Fruit fly (Drosophila melanogaster) whole organism, embryonic: ENCODE measurements around the gene CycG.

Experiments used
- B-H2 ChIP-seq: fragments of 200-800 bp; sonication (Bioruptor generic); optimal IDR thresholded peaks from 2 replicates; lab custom pipeline; 2018; ENCODE audit warnings: missing biosample characterization, mild to moderate bottlenecking, missing genetic modification characterization
- C15 ChIP-seq: fragments of 200-800 bp; sonication (Bioruptor generic); IDR thresholded peaks from 3 replicates; pipeline ENCODE4 v1.3.6; 2022; ENCODE audit warnings: missing biosample characterization, missing genetic modification characterization
- CG10274 ChIP-seq: fragments of 200-800 bp; sonication (Bioruptor generic); optimal IDR thresholded peaks from 3 replicates; lab custom pipeline; 2017; ENCODE audit warnings: missing biosample characterization, mild to moderate bottlenecking, missing genetic modification characterization
- CG11085 ChIP-seq: fragments of 200-800 bp; sonication (Bioruptor generic); IDR thresholded peaks from 2 replicates; pipeline ENCODE4 v1.3.6; 2022; ENCODE audit warnings: missing biosample characterization, missing genetic modification characterization
- CG13123 ChIP-seq: fragments of 200-800 bp; sonication (Bioruptor generic); optimal IDR thresholded peaks from 2 replicates; lab custom pipeline; 2016; ENCODE audit warnings: missing biosample characterization, missing genetic modification characterization
- CG14050 ChIP-seq: fragments of 200-800 bp; sonication (Bioruptor generic); IDR thresholded peaks from 3 replicates; pipeline ENCODE4 v1.3.6; 2022; ENCODE audit warnings: missing biosample characterization, missing genetic modification characterization
- CG15073 ChIP-seq: fragments of 200-800 bp; sonication (Bioruptor generic); optimal IDR thresholded peaks from 2 replicates; lab custom pipeline; 2016; ENCODE audit warnings: missing biosample characterization, missing genetic modification characterization
- CG18599 ChIP-seq: fragments of 200-800 bp; sonication (Bioruptor generic); optimal IDR thresholded peaks from 3 replicates; lab custom pipeline; 2017; ENCODE audit warnings: missing biosample characterization, missing genetic modification characterization, mild to moderate bottlenecking, moderate library complexity, missing genetic modification reagents
- CG2120 ChIP-seq: fragments of 200-800 bp; sonication (Bioruptor generic); optimal IDR thresholded peaks from 3 replicates; lab custom pipeline; 2016; ENCODE audit warnings: missing biosample characterization, missing genetic modification characterization
- CG2678 ChIP-seq: fragments of 200-800 bp; sonication (Bioruptor generic); optimal IDR thresholded peaks from 3 replicates; lab custom pipeline; 2019; ENCODE audit warnings: missing biosample characterization, mild to moderate bottlenecking, missing genetic modification characterization, moderate library complexity
- CG30431 ChIP-seq: fragments of 200-800 bp; sonication (Bioruptor generic); optimal IDR thresholded peaks from 2 replicates; lab custom pipeline; 2017; ENCODE audit warnings: missing biosample characterization, missing genetic modification characterization
- CG3281 ChIP-seq: fragments of 200-800 bp; sonication (Bioruptor generic); optimal IDR thresholded peaks from 3 replicates; lab custom pipeline; 2017; ENCODE audit warnings: missing biosample characterization, mild to moderate bottlenecking, missing genetic modification characterization
- CG6254 ChIP-seq: fragments of 200-800 bp; sonication (Bioruptor generic); optimal IDR thresholded peaks from 3 replicates; lab custom pipeline; 2017; ENCODE audit warnings: mild to moderate bottlenecking, missing biosample characterization, missing genetic modification reagents, missing genetic modification characterization
- CG6765 ChIP-seq: fragments of 200-800 bp; sonication (Bioruptor generic); optimal IDR thresholded peaks from 3 replicates; lab custom pipeline; 2017; ENCODE audit warnings: missing biosample characterization, mild to moderate bottlenecking, missing genetic modification characterization
- CG7839 ChIP-seq: fragments of 200-800 bp; sonication (Bioruptor generic); optimal IDR thresholded peaks from 3 replicates; lab custom pipeline; 2018; ENCODE audit warnings: missing biosample characterization, mild to moderate bottlenecking, missing genetic modification characterization, moderate library complexity
- CG7963 ChIP-seq: fragments of 200-800 bp; sonication (Bioruptor generic); IDR thresholded peaks from 3 replicates; pipeline ENCODE4 v1.3.6; 2022; ENCODE audit warnings: missing biosample characterization, missing genetic modification characterization; ENCODE audit not compliant: partially characterized antibody
- CG8281 ChIP-seq: fragments of 200-800 bp; sonication (Bioruptor generic); optimal IDR thresholded peaks from 2 replicates; lab custom pipeline; 2018; ENCODE audit warnings: missing biosample characterization, mild to moderate bottlenecking, missing genetic modification characterization, moderate library complexity
- CG8478 ChIP-seq: fragments of >200 bp; optimal IDR thresholded peaks from 2 replicates; lab custom pipeline; 2018
- Dll ChIP-seq: fragments of 200-800 bp; sonication (Bioruptor generic); IDR thresholded peaks from 4 replicates; pipeline ENCODE4 v1.3.6; 2022; ENCODE audit warnings: missing biosample characterization, missing genetic modification characterization; ENCODE audit not compliant: partially characterized antibody
- E2f1 ChIP-seq: fragments of 200-800 bp; sonication (Bioruptor generic); IDR thresholded peaks from 2 replicates; pipeline ENCODE4 v1.3.6; 2022; ENCODE audit warnings: missing biosample characterization, missing genetic modification characterization
- HLH4C ChIP-seq: fragments of 200-800 bp; sonication (Bioruptor generic); IDR thresholded peaks from 3 replicates; pipeline ENCODE4 v1.3.6; 2022; ENCODE audit warnings: missing biosample characterization, missing genetic modification characterization; ENCODE audit not compliant: partially characterized antibody
- Hr78 ChIP-seq, 2 experiments: fragments of 200-800 bp in 1 of 2; fragments of >200 bp in 1 of 2; sonication (Bioruptor generic) in 1 of 2; optimal IDR thresholded peaks; 2 replicates each; lab custom pipeline; 2017 to 2019; ENCODE audit warnings: missing biosample characterization in 2 of 2, missing genetic modification characterization in 2 of 2, mild to moderate bottlenecking in 1 of 2, moderate library complexity in 1 of 2
- Kr ChIP-seq: fragments of 200-800 bp; sonication (Bioruptor generic); optimal IDR thresholded peaks from 2 replicates; lab custom pipeline; 2017; ENCODE audit warnings: missing biosample characterization, mild to moderate bottlenecking, missing genetic modification characterization
- Lhr ChIP-seq: fragments of 200-800 bp; sonication (Bioruptor generic); optimal IDR thresholded peaks from 3 replicates; lab custom pipeline; 2017; ENCODE audit warnings: mild to moderate bottlenecking, missing biosample characterization, missing genetic modification reagents, missing genetic modification characterization
- MESR4 ChIP-seq: fragments of 200-800 bp; sonication (Bioruptor generic); optimal IDR thresholded peaks from 2 replicates; lab custom pipeline; 2018; ENCODE audit warnings: missing biosample characterization, mild to moderate bottlenecking, missing genetic modification characterization, moderate library complexity
- MTF-1 ChIP-seq: fragments of 200-800 bp; sonication (Bioruptor generic); optimal IDR thresholded peaks from 2 replicates; lab custom pipeline; 2018; ENCODE audit warnings: missing biosample characterization, mild to moderate bottlenecking, missing genetic modification characterization, borderline replicate concordance
- Med ChIP-seq: fragments of 200-800 bp; sonication (Bioruptor generic); peaks from one replicate; lab custom pipeline; 2016; ENCODE audit warnings: missing biosample characterization, missing genetic modification characterization, mild to moderate bottlenecking, inconsistent platforms, moderate library complexity
- NFAT ChIP-seq: fragments of 200-800 bp; sonication (Bioruptor generic); IDR thresholded peaks from 2 replicates; pipeline ENCODE4 v1.3.6; 2022; ENCODE audit warnings: missing biosample characterization, missing genetic modification characterization
- NfI ChIP-seq: fragments of 200-800 bp; sonication (Bioruptor generic); optimal IDR thresholded peaks from 3 replicates; lab custom pipeline; 2018; ENCODE audit warnings: missing biosample characterization, mild to moderate bottlenecking, missing genetic modification characterization, moderate library complexity
- Opbp ChIP-seq: fragments of 200-800 bp; sonication (Bioruptor generic); IDR thresholded peaks from 3 replicates; pipeline ENCODE4 v1.3.6; 2022; ENCODE audit warnings: missing biosample characterization, missing genetic modification characterization; ENCODE audit not compliant: partially characterized antibody
- Tbp ChIP-seq: fragments of >200 bp; optimal IDR thresholded peaks from 2 replicates; lab custom pipeline; 2018; ENCODE audit warnings: missing biosample characterization, missing genetic modification characterization
- Xbp1 ChIP-seq: fragments of 200-800 bp; sonication (Bioruptor generic); optimal IDR thresholded peaks from 3 replicates; lab custom pipeline; 2016; ENCODE audit warnings: missing biosample characterization, mild to moderate bottlenecking, missing genetic modification characterization
- ash1 ChIP-seq: fragments of 200-800 bp; sonication (Bioruptor generic); optimal IDR thresholded peaks from 2 replicates; lab custom pipeline; 2018; ENCODE audit warnings: missing biosample characterization, mild to moderate bottlenecking, missing genetic modification characterization
- bsh ChIP-seq, 2 experiments: fragments of 200-800 bp; sonication (Bioruptor generic); optimal IDR thresholded peaks; 2 replicates each; lab custom pipeline; 2017 to 2018; ENCODE audit warnings: mild to moderate bottlenecking in 2 of 2, missing biosample characterization in 2 of 2, missing genetic modification characterization in 2 of 2, moderate library complexity in 1 of 2
- danr ChIP-seq: fragments of 200-800 bp; sonication (Bioruptor generic); IDR thresholded peaks from 2 replicates; pipeline ENCODE4 v1.3.6; 2022; ENCODE audit warnings: missing biosample characterization, missing genetic modification characterization
- h ChIP-seq: fragments of >200 bp; optimal IDR thresholded peaks from 2 replicates; lab custom pipeline; 2017
- ind ChIP-seq: fragments of 200-800 bp; sonication (Bioruptor generic); optimal IDR thresholded peaks from 3 replicates; lab custom pipeline; 2016; ENCODE audit warnings: missing biosample characterization, missing genetic modification characterization
- jumu ChIP-seq: fragments of 200-800 bp; sonication (Bioruptor generic); optimal IDR thresholded peaks from 3 replicates; lab custom pipeline; 2016; ENCODE audit warnings: missing biosample characterization, missing genetic modification characterization
- kni ChIP-seq: fragments of 200-800 bp; sonication (Bioruptor generic); optimal IDR thresholded peaks from 3 replicates; lab custom pipeline; 2017; ENCODE audit warnings: mild to moderate bottlenecking, missing biosample characterization, missing genetic modification reagents, missing genetic modification characterization
- lab ChIP-seq: fragments of 200-800 bp; sonication (Bioruptor generic); optimal IDR thresholded peaks from 3 replicates; lab custom pipeline; 2017; ENCODE audit warnings: missing biosample characterization, missing genetic modification characterization, mild to moderate bottlenecking, moderate library complexity, missing genetic modification reagents
- org-1 ChIP-seq: fragments of 200-800 bp; sonication (Bioruptor generic); optimal IDR thresholded peaks from 2 replicates; lab custom pipeline; 2017; ENCODE audit warnings: missing biosample characterization, missing genetic modification characterization
- p53 ChIP-seq: fragments of 200-800 bp; sonication (Bioruptor generic); optimal IDR thresholded peaks from 2 replicates; lab custom pipeline; 2016; ENCODE audit warnings: missing biosample characterization, missing genetic modification characterization
- pho ChIP-seq: fragments of 200-800 bp; sonication (Bioruptor generic); optimal IDR thresholded peaks from 2 replicates; lab custom pipeline; 2016; ENCODE audit warnings: missing biosample characterization, missing genetic modification characterization
- run ChIP-seq: fragments of 200-800 bp; sonication (Bioruptor generic); optimal IDR thresholded peaks from 3 replicates; lab custom pipeline; 2018; ENCODE audit warnings: missing biosample characterization, mild to moderate bottlenecking, missing genetic modification characterization
- scrt ChIP-seq: fragments of 200-800 bp; sonication (Bioruptor generic); optimal IDR thresholded peaks from 2 replicates; lab custom pipeline; 2018; ENCODE audit warnings: missing biosample characterization, mild to moderate bottlenecking, missing genetic modification characterization, moderate library complexity
- sd ChIP-seq: fragments of 200-800 bp; sonication (Bioruptor generic); optimal IDR thresholded peaks from 3 replicates; lab custom pipeline; 2018; ENCODE audit warnings: missing biosample characterization, mild to moderate bottlenecking, missing genetic modification characterization, moderate library complexity
- sens ChIP-seq: fragments of 200-800 bp; sonication (Bioruptor generic); peaks from one replicate; lab custom pipeline; 2016; ENCODE audit warnings: missing biosample characterization, missing genetic modification characterization
- seq ChIP-seq: fragments of 200-800 bp; sonication (Bioruptor generic); IDR thresholded peaks from 2 replicates; pipeline ENCODE4 v1.3.6; 2022; ENCODE audit warnings: missing biosample characterization, missing genetic modification characterization
- sna ChIP-seq: fragments of 200-800 bp; sonication (Bioruptor generic); IDR thresholded peaks from 2 replicates; pipeline ENCODE4 v1.3.6; 2022; ENCODE audit warnings: missing biosample characterization, missing genetic modification characterization; ENCODE audit not compliant: partially characterized antibody
- sr ChIP-seq: fragments of 200-800 bp; sonication (Bioruptor generic); IDR thresholded peaks from 3 replicates; pipeline ENCODE4 v1.3.6; 2022; ENCODE audit warnings: missing biosample characterization, missing genetic modification characterization
- twi ChIP-seq: fragments of 200-800 bp; optimal IDR thresholded peaks from 2 replicates; lab custom pipeline; 2019; ENCODE audit warnings: missing biosample characterization, mild to moderate bottlenecking, missing genetic modification characterization, moderate library complexity
- tx ChIP-seq: fragments of 200-800 bp; sonication (Bioruptor generic); optimal IDR thresholded peaks from 2 replicates; lab custom pipeline; 2016; ENCODE audit warnings: missing biosample characterization, missing genetic modification characterization

The CycG gene

DNA sequence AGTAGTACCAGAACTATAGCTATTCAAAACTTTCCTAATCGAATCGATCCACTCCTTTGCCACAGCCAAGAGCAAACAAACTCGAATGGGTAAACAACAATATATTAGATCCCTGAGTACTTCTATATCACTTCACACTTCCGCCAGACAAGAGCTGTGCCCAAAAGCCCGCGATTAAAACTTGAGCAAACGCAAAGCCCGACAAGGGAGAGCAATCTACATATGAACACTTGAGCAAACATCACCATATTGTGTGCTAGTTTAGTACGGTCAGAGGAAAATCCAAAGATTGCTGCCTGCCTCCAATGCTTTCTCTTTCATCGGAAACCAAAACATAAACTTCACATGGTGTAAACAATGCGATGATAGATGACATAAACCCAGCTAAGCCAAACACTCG is 8.8 kb downstream of the CycG start (continued):
- TF ChIP-seq CG3281 (GFP tag; lab: Kevin White, UChicago) (peak; percentile 32), Med (GFP tag; lab: Kevin White, UChicago) (peak; percentile 86), sna (GFP tag; lab: Robert Waterston, UW) (no peak), kni (GFP tag; lab: Kevin White, UChicago) (peak; percentile 21), CG6765 (GFP tag; lab: Kevin White, UChicago) (no peak), CG10274 (GFP tag; lab: Kevin White, UChicago) (no peak), Hr78 (GFP tag; optimal IDR thresholded peaks at IDR 0.05; lab: Kevin White, UChicago) (no peak), Xbp1 (GFP tag; lab: Kevin White, UChicago) (no peak), CG8281 (tag; lab: Kevin White, UChicago) (no peak), CG7963 (GFP tag; lab: Robert Waterston, UW) (no peak), NfI (GFP tag; lab: Kevin White, UChicago) (no peak), h (lab: Kevin White, UChicago) (no peak), NFAT (GFP tag; lab: Robert Waterston, UW) (no peak), CG13123 (GFP tag; lab: Kevin White, UChicago) (no peak), C15 (GFP tag; lab: Robert Waterston, UW) (no peak), Kr (GFP tag; lab: Kevin White, UChicago) (no peak), sr (GFP tag; lab: Robert Waterston, UW) (no peak), B-H2 (GFP tag; lab: Kevin White, UChicago) (no peak), twi (tag; lab: Kevin White, UChicago) (peak; percentile 86), E2f1 (GFP tag; lab: Robert Waterston, UW) (no peak), CG8478 (lab: Kevin White, UChicago) (no peak), run (tag; lab: Kevin White, UChicago) (no peak), ind (no peak), Tbp (GFP tag; lab: Kevin White, UChicago) (no peak), CG14050 (no peak), CG2120 (no peak), sd (tag; lab: Kevin White, UChicago) (no peak), MTF-1 (GFP tag; lab: Kevin White, UChicago) (peak; percentile 17), CG15073 (GFP tag; lab: Kevin White, UChicago) (no peak), Lhr (GFP tag; lab: Kevin White, UChicago) (no peak), MESR4 (no peak), scrt (no peak), HLH4C (GFP tag; lab: Robert Waterston, UW) (no peak), p53 (GFP tag; lab: Kevin White, UChicago) (no peak), CG18599 (GFP tag; lab: Kevin White, UChicago) (peak; percentile 59), pho (GFP tag; lab: Kevin White, UChicago) (no peak), seq (GFP tag; lab: Robert Waterston, UW) (no peak), danr (GFP tag; lab: Robert Waterston, UW) (no peak), ash1 (GFP tag; lab: Kevin White, UChicago) (no peak), CG11085 (GFP tag; lab: Robert Waterston, UW) (no peak), jumu (no peak), org-1 (peak; percentile 38), Dll (GFP tag; lab: Robert Waterston, UW) (no peak), CG7839 (tag; lab: Kevin White, UChicago) (no peak), lab (peak; percentile 36), CG30431 (GFP tag; lab: Kevin White, UChicago) (no peak), tx (no peak), bsh (GFP tag; optimal IDR thresholded peaks at IDR 0.05; lab: Kevin White, UChicago) (peak in 1 of 2 experiments; percentile 23), CG2678 (tag; lab: Kevin White, UChicago) (peak; percentile 35), Opbp (no peak), CG6254 (GFP tag; lab: Kevin White, UChicago) (no peak), sens (peak; percentile 49)
